Worm (Caenorhabditis elegans): ENCODE measurements around the gene cisd-1.
A peak's percentile ranks its signal among the peaks of the same experiment; 100 is the strongest.

Gene cisd-1

ce11 chrII:11484600-11484999 is 15.2 kb upstream of the cisd-1 start (continued):
- TF ChIP-seq egl-13 (tag; optimal IDR thresholded peaks at IDR 0.05) (peak; percentile 19), ceh-63 (GFP tag; optimal IDR thresholded peaks at IDR 0.05) (no peak), unc-62 (GFP tag; optimal IDR thresholded peaks at IDR 0.05) (no peak), mef-2 (tag; optimal IDR thresholded peaks at IDR 0.05) (no peak), nhr-71 (tag; optimal IDR thresholded peaks at IDR 0.05) (peak; percentile 80), sox-4 (tag; optimal IDR thresholded peaks at IDR 0.05) (no peak), zag-1 (tag; optimal IDR thresholded peaks at IDR 0.05) (no peak), unc-30 (tag; optimal IDR thresholded peaks at IDR 0.05) (no peak), irx-1 (tag; optimal IDR thresholded peaks at IDR 0.05) (peak; percentile 1), ceh-90 (tag; optimal IDR thresholded peaks at IDR 0.05) (no peak), lin-39 (tag; optimal IDR thresholded peaks at IDR 0.05) (no peak), pqm-1 (tag; optimal IDR thresholded peaks at IDR 0.05) (no peak), pag-3 (tag; optimal IDR thresholded peaks at IDR 0.05; ENCODE audit: borderline replicate concordance, insufficient read depth) (no peak), rnt-1 (tag; optimal IDR thresholded peaks at IDR 0.05) (peak; percentile 79), unc-130 (tag; optimal IDR thresholded peaks at IDR 0.05) (peak; percentile 73), nhr-76 (tag; optimal IDR thresholded peaks at IDR 0.05) (no peak), lin-15B (tag; optimal IDR thresholded peaks at IDR 0.05) (peak; percentile 37), sup-37 (GFP tag; optimal IDR thresholded peaks at IDR 0.05) (no peak), fkh-4 (tag; optimal IDR thresholded peaks at IDR 0.05; ENCODE audit: borderline replicate concordance) (no peak), mab-9 (GFP tag; IDR thresholded peaks at IDR 0.05) (no peak), C16A3.4 (tag; optimal IDR thresholded peaks at IDR 0.05) (peak; percentile 83), sptf-1 (tag; optimal IDR thresholded peaks at IDR 0.05) (no peak), C04F5.9 (tag; optimal IDR thresholded peaks at IDR 0.05) (no peak), dsc-1 (tag; optimal IDR thresholded peaks at IDR 0.05) (peak; percentile 62), nhr-90 (tag; optimal IDR thresholded peaks at IDR 0.05; ENCODE audit: poor library complexity) (peak; percentile 74), ama-1 (optimal IDR thresholded peaks at IDR 0.05) (no peak), fos-1 (tag; optimal IDR thresholded peaks at IDR 0.05) (peak; percentile 8), vab-15 (tag; optimal IDR thresholded peaks at IDR 0.05) (peak; percentile 48), lsy-2 (tag; optimal IDR thresholded peaks at IDR 0.05) (peak; percentile 72 to 91), zip-4 (GFP tag; optimal IDR thresholded peaks at IDR 0.05) (peak; percentile 15), lin-13 (GFP tag; optimal IDR thresholded peaks at IDR 0.05) (no peak), ceh-82 (tag; optimal IDR thresholded peaks at IDR 0.05) (peak; percentile 38 to 87 (median 46)), fkh-10 (GFP tag; optimal IDR thresholded peaks at IDR 0.05) (peak; percentile 40), nhr-84 (tag; optimal IDR thresholded peaks at IDR 0.05) (no peak), tbx-2 (tag; optimal IDR thresholded peaks at IDR 0.05) (peak; percentile 54), nhr-77 (tag; optimal IDR thresholded peaks at IDR 0.05) (peak; percentile 41), jun-1 (tag; optimal IDR thresholded peaks at IDR 0.05) (peak; percentile 63), F16B12.6 (tag; optimal IDR thresholded peaks at IDR 0.05) (peak; percentile 46), dpl-1 (GFP tag; optimal IDR thresholded peaks at IDR 0.05) (peak; percentile 19 to 61 (median 59)), aly-2 (tag; optimal IDR thresholded peaks at IDR 0.05) (peak; percentile 69), skn-1 (tag; optimal IDR thresholded peaks at IDR 0.05) (peak; percentile 41), ztf-11 (tag; optimal IDR thresholded peaks at IDR 0.05) (peak in 1 of 2 experiments; percentile 52), ces-1 (GFP tag; optimal IDR thresholded peaks at IDR 0.05) (no peak), alr-1 (tag; optimal IDR thresholded peaks at IDR 0.05; ENCODE audit: borderline replicate concordance) (no peak), mdl-1 (tag; optimal IDR thresholded peaks at IDR 0.05) (peak in 1 of 2 experiments; percentile 85), Y116A8C.19 (tag; optimal IDR thresholded peaks at IDR 0.05; ENCODE audit: borderline replicate concordance) (no peak), lin-35 (GFP tag; optimal IDR thresholded peaks at IDR 0.05) (peak; percentile 69 to 84), ceh-8 (GFP tag; optimal IDR thresholded peaks at IDR 0.05) (no peak), tlp-1 (tag; optimal IDR thresholded peaks at IDR 0.05) (no peak), nhr-20 (tag; optimal IDR thresholded peaks at IDR 0.05) (peak; percentile 68), nhr-11 (tag; optimal IDR thresholded peaks at IDR 0.05) (no peak), grh-1 (GFP tag; IDR thresholded peaks at IDR 0.05) (peak; percentile 44; the same call in 1 of the 2 replicates), xbp-1 (tag; optimal IDR thresholded peaks at IDR 0.05) (peak; percentile 53), isw-1 (GFP tag; IDR thresholded peaks at IDR 0.05) (no peak)
